Fruit fly (Drosophila melanogaster) whole organism, embryonic: Measurements from ENCODE around the gene bb8.

Experiments
- Abd-B ChIP-seq: fragments of 200-800 bp; sonication (Bioruptor generic); optimal IDR thresholded peaks from 2 replicates; lab custom pipeline; 2018; ENCODE audit warnings: missing biosample characterization, mild to moderate bottlenecking, missing genetic modification characterization, moderate library complexity
- CG10565 ChIP-seq: fragments of 200-800 bp; sonication (Bioruptor generic); optimal IDR thresholded peaks from 3 replicates; lab custom pipeline; 2016; ENCODE audit warnings: missing biosample characterization, mild to moderate bottlenecking, missing genetic modification characterization
- CG10979 ChIP-seq: fragments of 200-800 bp; sonication (Bioruptor generic); optimal IDR thresholded peaks from 2 replicates; lab custom pipeline; 2018; ENCODE audit warnings: missing biosample characterization, mild to moderate bottlenecking, missing genetic modification characterization, moderate library complexity
- CG12104 ChIP-seq: fragments of 200-800 bp; sonication (Bioruptor generic); optimal IDR thresholded peaks from 3 replicates; lab custom pipeline; 2016; ENCODE audit warnings: missing biosample characterization, missing genetic modification characterization
- CG12219 ChIP-seq: fragments of 200-800 bp; sonication (Bioruptor generic); optimal IDR thresholded peaks from 3 replicates; lab custom pipeline; 2018; ENCODE audit warnings: missing biosample characterization, mild to moderate bottlenecking, missing genetic modification characterization
- CG12391 ChIP-seq: fragments of 200-800 bp; sonication (Bioruptor generic); optimal IDR thresholded peaks from 3 replicates; lab custom pipeline; 2018; ENCODE audit warnings: missing biosample characterization, mild to moderate bottlenecking, missing genetic modification characterization, moderate library complexity
- CG13775 ChIP-seq: fragments of 200-800 bp; sonication (Bioruptor generic); optimal IDR thresholded peaks from 3 replicates; lab custom pipeline; 2017; ENCODE audit warnings: missing biosample characterization, mild to moderate bottlenecking, missing genetic modification characterization
- CG15479 ChIP-seq: fragments of 200-800 bp; sonication (Bioruptor generic); optimal IDR thresholded peaks from 3 replicates; lab custom pipeline; 2019; ENCODE audit warnings: missing biosample characterization, mild to moderate bottlenecking, missing genetic modification characterization, moderate library complexity
- CG15601 ChIP-seq: fragments of 200-800 bp; sonication (Bioruptor generic); optimal IDR thresholded peaks from 3 replicates; lab custom pipeline; 2019; ENCODE audit warnings: missing biosample characterization, mild to moderate bottlenecking, missing genetic modification characterization, moderate library complexity
- CG16779 ChIP-seq: fragments of 200-800 bp; sonication (Bioruptor generic); IDR thresholded peaks from 2 replicates; pipeline ENCODE4 v1.3.6; 2022; ENCODE audit warnings: missing biosample characterization, missing genetic modification characterization
- CG17186 ChIP-seq: fragments of 200-800 bp; sonication (Bioruptor generic); optimal IDR thresholded peaks from 3 replicates; lab custom pipeline; 2017; ENCODE audit warnings: missing biosample characterization, missing genetic modification reagents, missing genetic modification characterization
- CG17359 ChIP-seq: fragments of 200-800 bp; sonication (Bioruptor generic); optimal IDR thresholded peaks from 3 replicates; lab custom pipeline; 2018; ENCODE audit warnings: missing biosample characterization, mild to moderate bottlenecking, missing genetic modification characterization, moderate library complexity
- CG17802 ChIP-seq: fragments of 200-800 bp; sonication (Bioruptor generic); optimal IDR thresholded peaks from 2 replicates; lab custom pipeline; 2018; ENCODE audit warnings: missing biosample characterization, mild to moderate bottlenecking, missing genetic modification characterization, moderate library complexity
- CG17912 ChIP-seq: fragments of 200-800 bp; sonication (Bioruptor generic); optimal IDR thresholded peaks from 2 replicates; lab custom pipeline; 2018; ENCODE audit warnings: missing biosample characterization, mild to moderate bottlenecking, missing genetic modification characterization
- CG2202 ChIP-seq: fragments of 200-800 bp; sonication (Bioruptor generic); optimal IDR thresholded peaks from 2 replicates; lab custom pipeline; 2018; ENCODE audit warnings: missing biosample characterization, mild to moderate bottlenecking, missing genetic modification characterization
- CG31224 ChIP-seq: fragments of 200-800 bp; sonication (Bioruptor generic); IDR thresholded peaks from 2 replicates; pipeline ENCODE4 v1.3.6; 2022; ENCODE audit warnings: missing biosample characterization, missing genetic modification characterization
- CG31388 ChIP-seq: fragments of 200-800 bp; sonication (Bioruptor generic); optimal IDR thresholded peaks from 2 replicates; lab custom pipeline; 2016; ENCODE audit warnings: missing biosample characterization, missing genetic modification characterization
- CG5953 ChIP-seq: fragments of 200-800 bp; sonication (Bioruptor generic); IDR thresholded peaks from 2 replicates; pipeline ENCODE4 v1.3.6; 2022; ENCODE audit warnings: missing biosample characterization, missing genetic modification characterization
- CG6813 ChIP-seq: fragments of 200-800 bp; sonication (Bioruptor generic); optimal IDR thresholded peaks from 2 replicates; lab custom pipeline; 2017; ENCODE audit warnings: missing biosample characterization, missing genetic modification characterization, mild to moderate bottlenecking, moderate library complexity, missing genetic modification reagents
- CG6854 ChIP-seq: fragments of 200-800 bp; sonication (Bioruptor generic); optimal IDR thresholded peaks from 3 replicates; lab custom pipeline; 2017; ENCODE audit warnings: missing biosample characterization, mild to moderate bottlenecking, missing genetic modification characterization
- CG8478 ChIP-seq: fragments of >200 bp; optimal IDR thresholded peaks from 2 replicates; lab custom pipeline; 2018
- CG8924 ChIP-seq: fragments of 200-800 bp; optimal IDR thresholded peaks from 3 replicates; lab custom pipeline; 2019; ENCODE audit warnings: missing biosample characterization, mild to moderate bottlenecking, missing genetic modification characterization, moderate library complexity
- CrebB ChIP-seq: fragments of 200-800 bp; sonication (Bioruptor generic); optimal IDR thresholded peaks from 3 replicates; lab custom pipeline; 2018; ENCODE audit warnings: missing biosample characterization, mild to moderate bottlenecking, missing genetic modification characterization
- Drgx ChIP-seq: fragments of 200-800 bp; sonication (Bioruptor generic); IDR thresholded peaks from 2 replicates; pipeline ENCODE4 v1.3.6; 2022; ENCODE audit warnings: missing biosample characterization, missing genetic modification characterization
- Gug ChIP-seq: fragments of 200-800 bp; sonication (Bioruptor generic); IDR thresholded peaks from 4 replicates; pipeline ENCODE4 v1.3.6; 2022; ENCODE audit warnings: missing biosample characterization, missing genetic modification characterization
- HLHmδ ChIP-seq: fragments of 200-800 bp; sonication (Bioruptor generic); optimal IDR thresholded peaks from 2 replicates; lab custom pipeline; 2018; ENCODE audit warnings: missing biosample characterization, mild to moderate bottlenecking, missing genetic modification characterization, moderate library complexity
- NC2β ChIP-seq: fragments of 200-800 bp; sonication (Bioruptor generic); optimal IDR thresholded peaks from 2 replicates; lab custom pipeline; 2016; ENCODE audit warnings: missing biosample characterization, missing genetic modification characterization
- PHDP ChIP-seq: fragments of 200-800 bp; sonication (Bioruptor generic); optimal IDR thresholded peaks from 3 replicates; lab custom pipeline; 2018; ENCODE audit warnings: missing biosample characterization, mild to moderate bottlenecking, missing genetic modification characterization, moderate library complexity
- Rfx ChIP-seq: fragments of 200-800 bp; sonication (Bioruptor generic); IDR thresholded peaks from 2 replicates; pipeline ENCODE4 v1.3.6; 2022; ENCODE audit warnings: missing biosample characterization, missing genetic modification characterization
- Stat92E ChIP-seq, 3 experiments: fragments of >200 bp in 2 of 3; fragments of 200-800 bp in 1 of 3; sonication (Bioruptor generic) in 1 of 3; optimal IDR thresholded peaks; 2 replicates each; lab custom pipeline; 2017 to 2019; ENCODE audit warnings: missing biosample characterization in 3 of 3, missing genetic modification characterization in 3 of 3, mild to moderate bottlenecking in 1 of 3, moderate library complexity in 1 of 3
- Trl ChIP-seq, 3 experiments: fragments of >200 bp in 2 of 3; fragments of 200-800 bp in 1 of 3; sonication (Bioruptor generic) in 1 of 3; optimal IDR thresholded peaks; 2 replicates in 1 of 3; 3 replicates in 2 of 3; lab custom pipeline; 2016 to 2017; ENCODE audit warnings: missing biosample characterization in 1 of 3, missing genetic modification characterization in 1 of 3
- amos ChIP-seq: fragments of 200-800 bp; sonication (Bioruptor generic); IDR thresholded peaks from 2 replicates; pipeline ENCODE4 v1.3.6; 2022; ENCODE audit warnings: missing biosample characterization, missing genetic modification characterization; ENCODE audit not compliant: partially characterized antibody
- cad ChIP-seq: fragments of >200 bp; optimal IDR thresholded peaks from 2 replicates; lab custom pipeline; 2017; ENCODE audit warnings: missing biosample characterization, missing genetic modification characterization
- chif ChIP-seq, 2 experiments: fragments of 200-800 bp; sonication (Bioruptor generic); optimal IDR thresholded peaks; 3 replicates each; lab custom pipeline; 2016; ENCODE audit warnings: missing biosample characterization in 2 of 2, missing genetic modification characterization in 2 of 2
- crp ChIP-seq, 2 experiments: fragments of 200-800 bp; sonication (Bioruptor generic); optimal IDR thresholded peaks; 2 replicates in 1 of 2; 3 replicates in 1 of 2; lab custom pipeline; 2017; ENCODE audit warnings: missing biosample characterization in 2 of 2, missing genetic modification characterization in 2 of 2, mild to moderate bottlenecking in 1 of 2, moderate library complexity in 1 of 2
- dmrt11E ChIP-seq: fragments of 200-800 bp; sonication (Bioruptor generic); optimal IDR thresholded peaks from 3 replicates; lab custom pipeline; 2018; ENCODE audit warnings: missing biosample characterization, mild to moderate bottlenecking, missing genetic modification characterization, moderate library complexity
- gfzf ChIP-seq: fragments of 200-800 bp; sonication (Bioruptor generic); optimal IDR thresholded peaks from 2 replicates; lab custom pipeline; 2016; ENCODE audit warnings: missing biosample characterization, mild to moderate bottlenecking, missing genetic modification characterization, moderate library complexity
- lab ChIP-seq: fragments of 200-800 bp; sonication (Bioruptor generic); optimal IDR thresholded peaks from 3 replicates; lab custom pipeline; 2017; ENCODE audit warnings: missing biosample characterization, missing genetic modification characterization, mild to moderate bottlenecking, moderate library complexity, missing genetic modification reagents
- lilli ChIP-seq: fragments of 200-800 bp; sonication (Bioruptor generic); optimal IDR thresholded peaks from 3 replicates; lab custom pipeline; 2016; ENCODE audit warnings: missing biosample characterization, missing genetic modification characterization
- lola ChIP-seq, 3 experiments: fragments of >200 bp in 2 of 3; fragments of 200-800 bp in 1 of 3; sonication (Bioruptor generic) in 1 of 3; optimal IDR thresholded peaks; 2 replicates each; lab custom pipeline; 2017 to 2019; ENCODE audit warnings: missing biosample characterization in 3 of 3, missing genetic modification characterization in 3 of 3, mild to moderate bottlenecking in 1 of 3, moderate library complexity in 1 of 3
- mld ChIP-seq: fragments of 200-800 bp; sonication (Bioruptor generic); IDR thresholded peaks from 3 replicates; pipeline ENCODE4 v1.3.6; 2022; ENCODE audit warnings: missing biosample characterization, missing genetic modification characterization; ENCODE audit not compliant: partially characterized antibody
- nmo ChIP-seq: fragments of 200-800 bp; sonication (Bioruptor generic); optimal IDR thresholded peaks from 2 replicates; lab custom pipeline; 2018; ENCODE audit warnings: missing biosample characterization, mild to moderate bottlenecking, missing genetic modification characterization, moderate library complexity
- odd ChIP-seq: fragments of 200-800 bp; sonication (Bioruptor generic); optimal IDR thresholded peaks from 2 replicates; lab custom pipeline; 2017; ENCODE audit warnings: missing biosample characterization, mild to moderate bottlenecking, missing genetic modification characterization
- phol ChIP-seq: fragments of 200-800 bp; sonication (Bioruptor generic); optimal IDR thresholded peaks from 3 replicates; lab custom pipeline; 2018; ENCODE audit warnings: missing biosample characterization, mild to moderate bottlenecking, missing genetic modification characterization, moderate library complexity
- repo ChIP-seq: fragments of 200-800 bp; sonication (Bioruptor generic); optimal IDR thresholded peaks from 2 replicates; lab custom pipeline; 2016; ENCODE audit warnings: missing biosample characterization, missing genetic modification characterization
- schlank ChIP-seq: fragments of 200-800 bp; sonication (Bioruptor generic); optimal IDR thresholded peaks from 2 replicates; lab custom pipeline; 2018; ENCODE audit warnings: missing biosample characterization, mild to moderate bottlenecking, missing genetic modification characterization
- ssp ChIP-seq: fragments of 200-800 bp; sonication (Bioruptor generic); IDR thresholded peaks from 2 replicates; pipeline ENCODE4 v1.3.6; 2022; ENCODE audit warnings: missing biosample characterization, missing genetic modification characterization
- tna ChIP-seq: fragments of 200-800 bp; sonication (Bioruptor generic); IDR thresholded peaks from 2 replicates; pipeline ENCODE4 v1.3.6; 2022; ENCODE audit warnings: missing biosample characterization, missing genetic modification characterization; ENCODE audit not compliant: partially characterized antibody
- zfh1 ChIP-seq: fragments of 200-800 bp; sonication (Bioruptor generic); IDR thresholded peaks from 3 replicates; pipeline ENCODE4 v1.3.6; 2022; ENCODE audit warnings: missing biosample characterization, missing genetic modification characterization

The bb8 gene

dm6 chr3R:23315630-23316029 is 25.6 kb upstream of the bb8 start (continued):
- TF ChIP-seq dmrt11E (tag; lab: Kevin White, UChicago) (peak; percentile 41), CG31224 (GFP tag; lab: Robert Waterston, UW) (no peak), CG10979 (tag; lab: Kevin White, UChicago) (peak; percentile 9), tna (GFP tag; lab: Robert Waterston, UW) (no peak), lola (GFP tag; optimal IDR thresholded peaks at IDR 0.05; lab: Kevin White, UChicago) (peak in 1 of 3 experiments; percentile 31), schlank (tag; lab: Kevin White, UChicago) (no peak), ssp (GFP tag; lab: Robert Waterston, UW) (no peak), CrebB (tag; lab: Kevin White, UChicago) (no peak), CG17359 (peak; percentile 10), CG16779 (GFP tag; lab: Robert Waterston, UW) (no peak), CG2202 (tag; lab: Kevin White, UChicago) (no peak), CG10565 (GFP tag; lab: Kevin White, UChicago) (no peak), Abd-B (GFP tag; lab: Kevin White, UChicago) (no peak), Stat92E (GFP tag; optimal IDR thresholded peaks at IDR 0.05; lab: Kevin White, UChicago) (no peak), CG12104 (GFP tag; lab: Kevin White, UChicago) (no peak), odd (GFP tag; lab: Kevin White, UChicago) (no peak), gfzf (GFP tag; lab: Kevin White, UChicago) (no peak), NC2β (no peak), CG17186 (GFP tag; lab: Kevin White, UChicago) (no peak), CG12219 (GFP tag; lab: Kevin White, UChicago) (no peak), nmo (GFP tag; lab: Kevin White, UChicago) (no peak), CG15601 (tag; lab: Kevin White, UChicago) (no peak), CG5953 (GFP tag; lab: Robert Waterston, UW) (no peak), PHDP (tag; lab: Kevin White, UChicago) (peak; percentile 12), Trl (optimal IDR thresholded peaks at IDR 0.05; lab: Kevin White, UChicago) (no peak), Trl (GFP tag; optimal IDR thresholded peaks at IDR 0.05; lab: Kevin White, UChicago) (peak; percentile 31), zfh1 (GFP tag; lab: Robert Waterston, UW) (peak; percentile 41; the same call in 1 of the 3 replicates), cad (GFP tag; lab: Kevin White, UChicago) (no peak), mld (GFP tag; lab: Robert Waterston, UW) (no peak), chif (GFP tag; optimal IDR thresholded peaks at IDR 0.05; lab: Kevin White, UChicago) (peak; percentile 20 to 27), amos (GFP tag; lab: Robert Waterston, UW) (no peak), CG17802 (tag; lab: Kevin White, UChicago) (no peak), Gug (GFP tag; lab: Robert Waterston, UW) (no peak), lab (no peak), CG6854 (GFP tag; lab: Kevin White, UChicago) (no peak), CG12391 (tag; lab: Kevin White, UChicago) (peak; percentile 31), CG8924 (tag; lab: Kevin White, UChicago) (no peak), CG15479 (GFP tag; lab: Kevin White, UChicago) (no peak), repo (GFP tag; lab: Kevin White, UChicago) (no peak), phol (tag; lab: Kevin White, UChicago) (peak; percentile 10), lilli (GFP tag; lab: Kevin White, UChicago) (peak; percentile 22), CG6813 (no peak), Drgx (GFP tag; lab: Robert Waterston, UW) (no peak), CG17912 (GFP tag; lab: Kevin White, UChicago) (no peak), CG8478 (no peak), CG13775 (GFP tag; lab: Kevin White, UChicago) (peak; percentile 4), CG31388 (GFP tag; lab: Kevin White, UChicago) (no peak), HLHmδ (GFP tag; lab: Kevin White, UChicago) (no peak), Rfx (GFP tag; lab: Robert Waterston, UW) (0 out of 2 replicates have a peak, but pooled peaks have one; percentile 11), crp (GFP tag; optimal IDR thresholded peaks at IDR 0.05; lab: Kevin White, UChicago) (no peak)
